Worm (Caenorhabditis elegans): ENCODE results near the gene slcr-46.1.

- TF ChIP-seq nhr-11 (tag; optimal IDR thresholded peaks at IDR 0.05): no peak
- no peak for TF ChIP-seq ama-1 (optimal IDR thresholded peaks at IDR 0.05)
- TF ChIP-seq ztf-11 (tag; optimal IDR thresholded peaks at IDR 0.05): no peak
- no peak for TF ChIP-seq C34F6.9 (tag; optimal IDR thresholded peaks at IDR 0.05)
- no peak for TF ChIP-seq nhr-237 (tag; optimal IDR thresholded peaks at IDR 0.05)
- TF ChIP-seq elt-3 (tag; optimal IDR thresholded peaks at IDR 0.05): no peak
- TF ChIP-seq mdl-1 (tag; optimal IDR thresholded peaks at IDR 0.05): no peak
- no peak for TF ChIP-seq ceh-82 (tag; optimal IDR thresholded peaks at IDR 0.05)
- no peak for TF ChIP-seq lsy-2 (tag; optimal IDR thresholded peaks at IDR 0.05)
- no peak for TF ChIP-seq fos-1 (tag; optimal IDR thresholded peaks at IDR 0.05)
- TF ChIP-seq lin-13 (GFP tag; optimal IDR thresholded peaks at IDR 0.05): no peak
- no peak for TF ChIP-seq skn-1 (tag; optimal IDR thresholded peaks at IDR 0.05)
Measured at ce11 chrX:4667788-4668187, 35.6 kb downstream of the slcr-46.1 start, which contains the start of gene mfsd-12.

Measured in whole organism, L2 larva.